Worm (Caenorhabditis elegans) whole organism, L2 larva: Measurements from ENCODE around the gene flp-14.

Experiments used
- F13H6.1 ChIP-seq: sonication (generic microtip); optimal IDR thresholded peaks from 2 replicates; lab custom pipeline; 2016; ENCODE audit warnings: missing genetic modification characterization, missing compliant biosample characterization
- Y55F3AM.14 ChIP-seq: fragments of 200-800 bp; sonication (Bioruptor generic); optimal IDR thresholded peaks from 2 replicates; lab custom pipeline; 2018; ENCODE audit warnings: mild to moderate bottlenecking, missing genetic modification characterization, missing compliant biosample characterization
- dmd-4 ChIP-seq: sonication (generic microtip); optimal IDR thresholded peaks from 2 replicates; lab custom pipeline; 2017; ENCODE audit warnings: missing biosample characterization, missing genetic modification characterization
- elt-3 ChIP-seq: sonication (generic microtip); optimal IDR thresholded peaks from 2 replicates; lab custom pipeline; 2017; ENCODE audit warnings: missing biosample characterization, missing genetic modification characterization
- fos-1 ChIP-seq: fragments of 150-350 bp; optimal IDR thresholded peaks from 2 replicates; lab custom pipeline; 2014; ENCODE audit warnings: missing biosample characterization, missing genetic modification characterization
- nhr-11 ChIP-seq: fragments of 150-350 bp; optimal IDR thresholded peaks from 2 replicates; lab custom pipeline; 2014; ENCODE audit warnings: missing biosample characterization, missing genetic modification characterization

The flp-14 gene

ce11 chrIII:12960705-12961104 is 50.4 kb downstream of the flp-14 start:
- TF ChIP-seq Y55F3AM.14 (no peak), nhr-11 (tag; lab: Kevin White, UChicago) (no peak), dmd-4 (no peak), elt-3 (no peak), fos-1 (tag; lab: Kevin White, UChicago) (peak; percentile 69), F13H6.1 (tag; lab: Kevin White, UChicago) (no peak)
